Worm (Caenorhabditis elegans): ENCODE measurements around the gene hacd-1.

DNA sequence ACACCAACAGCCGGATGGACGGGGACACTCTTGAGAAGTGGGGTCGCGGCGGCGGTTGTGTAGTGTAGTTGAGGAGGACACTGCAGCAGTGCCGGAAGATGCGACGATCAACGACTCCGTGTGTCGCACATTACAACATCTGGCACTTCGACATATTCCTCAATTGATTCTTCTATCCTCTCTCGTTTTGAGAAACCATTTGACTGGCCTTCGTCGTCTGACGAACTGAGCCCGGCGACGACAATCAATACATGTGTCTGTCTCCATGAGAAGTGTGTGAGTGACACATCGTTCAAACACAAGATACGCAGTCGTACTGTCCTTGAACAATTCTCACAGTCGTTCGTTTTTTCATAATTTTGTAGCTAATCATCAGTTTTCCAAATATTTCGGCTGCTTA is 12.4 kb downstream of the hacd-1 start:
- TF ChIP-seq ces-1 (GFP tag; optimal IDR thresholded peaks at IDR 0.05) (no peak), nhr-42 (GFP tag; IDR thresholded peaks at IDR 0.05) (no peak), lir-3 (tag; optimal IDR thresholded peaks at IDR 0.05) (no peak), set-16 (GFP tag; IDR thresholded peaks at IDR 0.05) (no peak)

Data from whole organism, L4 larva.